Worm (Caenorhabditis elegans) whole organism, mixed stage, embryonic: ENCODE measurements around the gene dmsr-14.

ENCODE experiments used
- blmp-1 ChIP-seq: fragments of 150-350 bp; optimal IDR thresholded peaks from 2 replicates; lab custom pipeline; 2014; ENCODE audit warnings: missing biosample characterization, missing genetic modification characterization
- lin-32 ChIP-seq: fragments of 200-800 bp; sonication (Bioruptor generic); optimal IDR thresholded peaks from 2 replicates; lab custom pipeline; 2018; ENCODE audit warnings: mild to moderate bottlenecking, missing genetic modification characterization, missing compliant biosample characterization
- lsy-2 ChIP-seq: fragments of 150-350 bp; optimal IDR thresholded peaks from 2 replicates; lab custom pipeline; 2014; ENCODE audit warnings: missing biosample characterization, missing genetic modification characterization
- mep-1 ChIP-seq: fragments of 150-350 bp; optimal IDR thresholded peaks from 2 replicates; lab custom pipeline; 2017; ENCODE audit warnings: missing biosample characterization, missing genetic modification reagents, missing genetic modification characterization, inconsistent platforms
- nhr-12 ChIP-seq: fragments of 150-350 bp; optimal IDR thresholded peaks from 2 replicates; lab custom pipeline; 2014; ENCODE audit warnings: missing biosample characterization, missing genetic modification characterization
- nhr-237 ChIP-seq: fragments of 150-350 bp; optimal IDR thresholded peaks from 2 replicates; lab custom pipeline; 2014; ENCODE audit warnings: missing biosample characterization, missing genetic modification characterization
- nhr-28 ChIP-seq: fragments of 150-350 bp; optimal IDR thresholded peaks from 2 replicates; lab custom pipeline; 2014; ENCODE audit warnings: missing biosample characterization, missing genetic modification characterization
- nhr-76 ChIP-seq: sonication (generic microtip); optimal IDR thresholded peaks from 2 replicates; lab custom pipeline; 2017; ENCODE audit warnings: missing biosample characterization, missing genetic modification characterization
- pha-4 ChIP-seq: fragments of 150-350 bp; optimal IDR thresholded peaks from 2 replicates; lab custom pipeline; 2018; ENCODE audit warnings: missing biosample characterization, missing genetic modification reagents, missing genetic modification characterization
- sem-2 ChIP-seq: fragments of 200-800 bp; sonication (Bioruptor generic); optimal IDR thresholded peaks from 2 replicates; lab custom pipeline; 2018; ENCODE audit warnings: mild to moderate bottlenecking, missing genetic modification characterization, missing compliant biosample characterization
- snpc-4 ChIP-seq: fragments of 150-350 bp; optimal IDR thresholded peaks from 2 replicates; lab custom pipeline; 2014; ENCODE audit warnings: missing biosample characterization, missing genetic modification characterization
- sptf-1 ChIP-seq: sonication (generic microtip); optimal IDR thresholded peaks from 2 replicates; lab custom pipeline; 2017; ENCODE audit warnings: mild to moderate bottlenecking, missing genetic modification characterization, moderate library complexity, missing compliant biosample characterization

DNA sequence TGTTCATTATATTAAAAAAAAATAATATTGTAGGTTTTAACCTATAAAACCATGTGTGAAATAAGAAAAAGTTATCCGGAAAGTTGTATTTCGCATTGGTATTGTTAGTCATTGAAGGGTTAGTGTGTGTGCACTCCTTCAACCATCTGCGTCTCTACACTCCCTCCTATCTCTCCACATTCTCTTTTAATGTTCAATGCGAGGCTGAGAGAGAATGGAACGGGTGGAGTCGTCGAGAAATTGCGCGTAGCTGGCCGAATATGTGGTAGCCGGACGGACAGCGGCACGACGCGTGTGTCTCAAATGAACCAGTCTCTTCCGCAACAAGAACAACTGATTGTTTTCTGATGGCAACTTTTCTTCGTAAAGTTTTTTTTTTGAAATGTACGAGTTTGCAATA lies 20.2 kb downstream of the dmsr-14 start:
- TF ChIP-seq sem-2 (GFP tag; lab: Kevin White, UChicago): no peak
- TF ChIP-seq pha-4 (tag; lab: Kevin White, UChicago): no peak
- TF ChIP-seq blmp-1 (tag; lab: Kevin White, UChicago): no peak
- TF ChIP-seq nhr-76 (tag; lab: Kevin White, UChicago): no peak
- TF ChIP-seq nhr-237: no peak
- no peak for TF ChIP-seq lsy-2 (tag; lab: Kevin White, UChicago)
- no peak for TF ChIP-seq nhr-28 (tag; lab: Kevin White, UChicago)
- no peak for TF ChIP-seq lin-32 (GFP tag; lab: Kevin White, UChicago)
- TF ChIP-seq mep-1 (tag; lab: Kevin White, UChicago): no peak
- TF ChIP-seq snpc-4 (tag; lab: Kevin White, UChicago): no peak
- TF ChIP-seq sptf-1 (tag; lab: Kevin White, UChicago): no peak
- TF ChIP-seq nhr-12: no peak
